Worm (Caenorhabditis elegans) whole organism, L1 larva: ENCODE results near the gene K02E10.7.

Experiments
- ama-1 ChIP-seq: fragments of 150-350 bp; optimal IDR thresholded peaks from 2 replicates; lab custom pipeline; 2014
- efl-1 ChIP-seq, 4 experiments: fragments of 150-350 bp; optimal IDR thresholded peaks in 3 of 4; peaks in 1 of 4; 1 replicate in 1 of 4; 2 replicates in 3 of 4; lab custom pipeline; 2014; ENCODE audit warnings: missing biosample characterization in 2 of 4, missing genetic modification characterization in 2 of 4, missing genetic modification reagents in 2 of 4
- fkh-10 ChIP-seq: sonication (generic microtip); optimal IDR thresholded peaks from 2 replicates; lab custom pipeline; 2017; ENCODE audit warnings: missing biosample characterization, missing genetic modification reagents, missing genetic modification characterization
- fkh-4 ChIP-seq: sonication (generic microtip); optimal IDR thresholded peaks from 2 replicates; lab custom pipeline; 2016; ENCODE audit warnings: missing compliant biosample characterization, missing genetic modification characterization, borderline replicate concordance
- fkh-8 ChIP-seq: sonication (generic microtip); optimal IDR thresholded peaks from 2 replicates; lab custom pipeline; 2016; ENCODE audit warnings: mild to moderate bottlenecking, missing genetic modification characterization, missing compliant biosample characterization
- nhr-28 ChIP-seq: fragments of 150-350 bp; optimal IDR thresholded peaks from 2 replicates; lab custom pipeline; 2014; ENCODE audit warnings: missing biosample characterization, missing genetic modification characterization
- nhr-84 ChIP-seq: sonication (generic microtip); optimal IDR thresholded peaks from 2 replicates; lab custom pipeline; 2017; ENCODE audit warnings: missing biosample characterization, missing genetic modification characterization
- snpc-4 ChIP-seq: fragments of 150-350 bp; optimal IDR thresholded peaks from 2 replicates; lab custom pipeline; 2014; ENCODE audit warnings: missing biosample characterization, missing genetic modification characterization
- unc-62 ChIP-seq: fragments of 150-350 bp; optimal IDR thresholded peaks from 2 replicates; lab custom pipeline; 2014; ENCODE audit warnings: missing biosample characterization, missing genetic modification reagents, missing genetic modification characterization
- ztf-11 ChIP-seq, 2 experiments: sonication (generic microtip); optimal IDR thresholded peaks; 2 replicates each; lab custom pipeline; 2016 to 2017; ENCODE audit warnings: missing genetic modification characterization in 2 of 2, missing biosample characterization in 1 of 2, missing compliant biosample characterization in 1 of 2

ce11 chrX:2536246-2536772 lies 28.0 kb upstream of the K02E10.7 start:
- TF ChIP-seq ztf-11 (tag; optimal IDR thresholded peaks at IDR 0.05; lab: Kevin White, UChicago) (peak in 1 of 2 experiments; percentile 79), fkh-10 (peak; percentile 85), snpc-4 (tag; lab: Kevin White, UChicago) (peak; percentile 62), nhr-28 (no peak), ama-1 (lab: Kevin White, UChicago) (no peak), fkh-4 (no peak), nhr-84 (tag; lab: Kevin White, UChicago) (no peak), fkh-8 (tag; lab: Kevin White, UChicago) (peak; percentile 89), unc-62 (GFP tag; lab: Kevin White, UChicago) (no peak), efl-1 (optimal IDR thresholded peaks at IDR 0.05; lab: Kevin White, UChicago) (peak; percentile 64 to 77), efl-1 (GFP tag; optimal IDR thresholded peaks at IDR 0.05 in 1 of 2; lab: Kevin White, UChicago) (peak in 1 of 2 experiments; percentile 94)
